Fruit fly (Drosophila melanogaster): ENCODE data around the gene CG15803.

dm6 chr3R:18404713-18405112, 44.2 kb upstream of the CG15803 start, which contains the start of gene CG7685:
- TF ChIP-seq CG8478 (optimal IDR thresholded peaks at IDR 0.05) (no peak), pan (optimal IDR thresholded peaks at IDR 0.05) (no peak), EcR (GFP tag; optimal IDR thresholded peaks at IDR 0.05) (no peak)

Data from whole organism.